Worm (Caenorhabditis elegans): Measurements from ENCODE around the gene rps-16.

DNA sequence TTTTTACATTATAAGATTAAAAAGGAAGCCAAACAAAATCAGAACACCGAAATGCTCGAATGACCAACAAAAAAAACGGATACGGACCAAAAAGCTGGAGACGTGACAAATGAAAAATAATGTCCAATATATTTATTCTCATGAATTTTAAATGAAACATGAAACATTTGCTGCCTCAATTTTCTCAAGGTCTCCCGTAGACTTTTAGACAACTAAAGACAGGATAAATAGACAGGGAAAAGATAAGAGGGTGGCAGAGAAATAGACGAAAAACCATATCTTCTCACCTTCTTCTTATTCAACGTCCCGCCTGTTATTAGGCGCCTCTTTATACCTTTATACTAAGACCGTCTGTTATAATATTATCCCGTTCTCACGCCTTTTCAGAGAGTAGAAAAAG lies 15.5 kb upstream of the rps-16 start:
- TF ChIP-seq ceh-13 (GFP tag; optimal IDR thresholded peaks at IDR 0.05) (no peak), tbx-11 (GFP tag; IDR thresholded peaks at IDR 0.05) (no peak), hmg-4 (GFP tag; optimal IDR thresholded peaks at IDR 0.05) (no peak), hnd-1 (tag; optimal IDR thresholded peaks at IDR 0.05) (no peak), flt-1 (GFP tag; IDR thresholded peaks at IDR 0.05) (no peak)

Data from whole organism, early embryonic.